Fruit fly (Drosophila melanogaster): ENCODE results near the gene CG14313.

Gene CG14313

DNA sequence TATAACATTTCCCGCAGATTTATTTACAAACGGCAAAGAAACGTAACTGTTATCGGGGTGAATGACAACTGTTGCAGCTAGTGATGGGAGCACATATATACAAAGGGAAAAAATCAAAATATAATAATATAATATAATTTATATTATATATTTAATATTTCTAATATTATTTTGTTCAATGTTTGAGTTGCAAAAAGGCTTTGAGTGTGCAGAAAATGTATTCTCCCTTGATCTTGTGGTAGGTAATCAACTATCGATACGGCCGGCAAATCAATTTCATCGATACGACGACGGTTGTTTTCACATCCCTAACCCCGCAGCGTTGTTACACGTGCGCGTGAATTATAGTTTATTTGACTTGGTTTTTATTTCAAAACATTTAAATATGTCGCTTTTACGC is 31.7 kb upstream of the CG14313 start, which contains the start of the genes mTerf5 and Non3 (continued):
- no peak for TF ChIP-seq CG3407 (GFP tag; optimal IDR thresholded peaks at IDR 0.05)
- TF ChIP-seq Scr (GFP tag; IDR thresholded peaks at IDR 0.05; ENCODE audit: partially characterized antibody) = peak; percentile 94
- TF ChIP-seq Blimp-1 (GFP tag; optimal IDR thresholded peaks at IDR 0.05) = peak; percentile 54
- peak; percentile 10 for TF ChIP-seq pum (GFP tag; optimal IDR thresholded peaks at IDR 0.05)
- TF ChIP-seq emc (GFP tag; optimal IDR thresholded peaks at IDR 0.05) = no peak
- TF ChIP-seq CG13624 (GFP tag; optimal IDR thresholded peaks at IDR 0.05) = no peak
- no peak for TF ChIP-seq CG10274 (GFP tag; optimal IDR thresholded peaks at IDR 0.05)
- TF ChIP-seq CG2120 (GFP tag; optimal IDR thresholded peaks at IDR 0.05) = peak; percentile 63
- peak; percentile 83 for TF ChIP-seq sens (GFP tag)
- TF ChIP-seq CG32532 (GFP tag; IDR thresholded peaks at IDR 0.05) = peak; percentile 49; the same call in 1 of the 2 replicates
- TF ChIP-seq fd3F (GFP tag; optimal IDR thresholded peaks at IDR 0.05) = peak; percentile 23
- TF ChIP-seq CG10267 (tag; optimal IDR thresholded peaks at IDR 0.05) = peak; percentile 76
- TF ChIP-seq lmd (GFP tag; IDR thresholded peaks at IDR 0.05) = peak; percentile 37; the same call in 1 of the 2 replicates
- no peak for TF ChIP-seq ac (GFP tag; optimal IDR thresholded peaks at IDR 0.05)
- peak; percentile 46; the same call in 1 of the 3 replicates for TF ChIP-seq ci (GFP tag; IDR thresholded peaks at IDR 0.05)
- TF ChIP-seq nmo (GFP tag; optimal IDR thresholded peaks at IDR 0.05) = peak; percentile 79
- peak; percentile 80 for TF ChIP-seq CG2712 (tag; optimal IDR thresholded peaks at IDR 0.05)
- TF ChIP-seq dm (GFP tag; optimal IDR thresholded peaks at IDR 0.05) = peak; percentile 88
- peak; percentile 83 for TF ChIP-seq CG13775 (GFP tag; optimal IDR thresholded peaks at IDR 0.05)
- TF ChIP-seq mld (GFP tag; IDR thresholded peaks at IDR 0.05; ENCODE audit: partially characterized antibody) = peak; percentile 68; the same call in 1 of the 3 replicates
- peak; percentile 52 for TF ChIP-seq CG8290 (GFP tag; optimal IDR thresholded peaks at IDR 0.05)
- peak in 1 of 2 experiments; percentile 20 for TF ChIP-seq CG8290 (tag; optimal IDR thresholded peaks at IDR 0.05)
- no peak; the same call in 2 of the 3 replicates for TF ChIP-seq croc (GFP tag; conservative IDR thresholded peaks at IDR 0.05)
- TF ChIP-seq lov (optimal IDR thresholded peaks at IDR 0.05) = no peak
- TF ChIP-seq lov (GFP tag; IDR thresholded peaks at IDR 0.05) = no peak
- no peak for TF ChIP-seq chm (GFP tag; IDR thresholded peaks at IDR 0.05)
- TF ChIP-seq Ptx1 (GFP tag; IDR thresholded peaks at IDR 0.05) = peak; percentile 59
- no peak for TF ChIP-seq Stat92E (GFP tag; optimal IDR thresholded peaks at IDR 0.05)
- peak; percentile 71 for TF ChIP-seq kah (GFP tag; optimal IDR thresholded peaks at IDR 0.05)
- TF ChIP-seq Oaz (GFP tag; IDR thresholded peaks at IDR 0.05) = no peak
- TF ChIP-seq CG4360 (GFP tag; IDR thresholded peaks at IDR 0.05) = no peak
- no peak for TF ChIP-seq CG33213 (GFP tag; optimal IDR thresholded peaks at IDR 0.05)
- no peak for TF ChIP-seq wor (GFP tag; IDR thresholded peaks at IDR 0.05)
- peak; percentile 43 for TF ChIP-seq Ets97D (GFP tag; optimal IDR thresholded peaks at IDR 0.05)
- peak; percentile 67; the same call in 1 of the 2 replicates for TF ChIP-seq slbo (GFP tag; IDR thresholded peaks at IDR 0.05)
- peak; percentile 63 for TF ChIP-seq CG18599 (GFP tag; optimal IDR thresholded peaks at IDR 0.05)
- peak; percentile 69 for TF ChIP-seq CG11504 (tag; optimal IDR thresholded peaks at IDR 0.05)
- TF ChIP-seq cad (GFP tag; optimal IDR thresholded peaks at IDR 0.05) = no peak
- TF ChIP-seq CG12155 (GFP tag; optimal IDR thresholded peaks at IDR 0.05) = peak; percentile 55
- TF ChIP-seq CG6683 (GFP tag; optimal IDR thresholded peaks at IDR 0.05) = peak; percentile 40
- TF ChIP-seq Dref (GFP tag; IDR thresholded peaks at IDR 0.05) = peak; percentile 77
- no peak for TF ChIP-seq da (GFP tag; optimal IDR thresholded peaks at IDR 0.05)
- TF ChIP-seq vnd (GFP tag; IDR thresholded peaks at IDR 0.05; ENCODE audit: partially characterized antibody) = peak; percentile 86
- no peak for TF ChIP-seq pros (GFP tag; optimal IDR thresholded peaks at IDR 0.05)
- peak; percentile 15; the same call in 1 of the 3 replicates for TF ChIP-seq H15 (GFP tag; IDR thresholded peaks at IDR 0.05)
- peak; percentile 45 for TF ChIP-seq zfh2 (GFP tag; optimal IDR thresholded peaks at IDR 0.05)
- TF ChIP-seq CG7928 (GFP tag; optimal IDR thresholded peaks at IDR 0.05) = no peak
- peak; percentile 58; the same call in 2 of the 3 replicates for TF ChIP-seq CG17361 (GFP tag; IDR thresholded peaks at IDR 0.05)
- no peak for TF ChIP-seq ara (GFP tag; IDR thresholded peaks at IDR 0.05)
- no peak for TF ChIP-seq sima (GFP tag; optimal IDR thresholded peaks at IDR 0.05)
- peak; percentile 51 for TF ChIP-seq Six4 (GFP tag; optimal IDR thresholded peaks at IDR 0.05)
- no peak for TF ChIP-seq CG11085 (GFP tag; IDR thresholded peaks at IDR 0.05)
